Worm (Caenorhabditis elegans) whole organism, young adult: ENCODE results near the gene msp-45.

Experiments
- B0019.2 ChIP-seq: fragments of 200-800 bp; sonication (Bioruptor generic); conservative IDR thresholded peaks from 2 replicates; pipeline ENCODE4 v1.3.6; 2022; ENCODE audit warnings: missing genetic modification reagents, missing genetic modification characterization, missing compliant biosample characterization
- C17E4.6 ChIP-seq: fragments of 200-800 bp; sonication (Bioruptor generic); IDR thresholded peaks from 2 replicates; pipeline ENCODE4 v1.3.6; 2022; ENCODE audit warnings: missing genetic modification reagents, missing genetic modification characterization, missing compliant biosample characterization
- D2030.7 ChIP-seq: fragments of 200-800 bp; sonication (Bioruptor generic); IDR thresholded peaks from 2 replicates; pipeline ENCODE4 v1.3.6; 2022; ENCODE audit warnings: missing genetic modification reagents, missing genetic modification characterization, missing compliant biosample characterization
- F10E7.11 ChIP-seq: sonication (generic microtip); optimal IDR thresholded peaks from 2 replicates; lab custom pipeline; 2017; ENCODE audit warnings: mild to moderate bottlenecking, missing genetic modification characterization, moderate library complexity, missing compliant biosample characterization
- F22D6.2 ChIP-seq: sonication (generic microtip); optimal IDR thresholded peaks from 2 replicates; lab custom pipeline; 2016; ENCODE audit warnings: mild to moderate bottlenecking, missing genetic modification characterization, missing compliant biosample characterization
- F23B12.7 ChIP-seq: sonication (generic microtip); optimal IDR thresholded peaks from 2 replicates; lab custom pipeline; 2017; ENCODE audit warnings: missing genetic modification characterization, mild to moderate bottlenecking, missing compliant biosample characterization, antibody characterized with exemption, moderate library complexity; ENCODE audit not compliant: insufficient read depth
- F39B2.1 ChIP-seq: fragments of 200-800 bp; sonication (Bioruptor generic); IDR thresholded peaks from 2 replicates; pipeline ENCODE4 v1.3.6; 2022; ENCODE audit warnings: missing genetic modification reagents, missing genetic modification characterization, missing compliant biosample characterization
- Y53F4B.3 ChIP-seq: fragments of 200-800 bp; sonication (Bioruptor generic); IDR thresholded peaks from 2 replicates; pipeline ENCODE4 v1.3.6; 2022; ENCODE audit warnings: missing genetic modification reagents, missing genetic modification characterization, missing compliant biosample characterization
- Y53G8AR.9 ChIP-seq: fragments of 200-800 bp; sonication (Bioruptor generic); conservative IDR thresholded peaks from 2 replicates; pipeline ENCODE4 v1.3.6; 2022; ENCODE audit warnings: missing genetic modification reagents, missing genetic modification characterization, missing compliant biosample characterization
- aptf-3 ChIP-seq: fragments of 200-800 bp; sonication (Bioruptor generic); IDR thresholded peaks from 2 replicates; pipeline ENCODE4 v1.3.6; 2022; ENCODE audit warnings: missing genetic modification characterization, missing compliant biosample characterization
- attf-3 ChIP-seq: fragments of 200-800 bp; sonication (Bioruptor generic); conservative IDR thresholded peaks from 2 replicates; pipeline ENCODE4 v1.3.6; 2022; ENCODE audit warnings: missing genetic modification reagents, missing genetic modification characterization, missing compliant biosample characterization
- cebp-1 ChIP-seq, 2 experiments: fragments of 200-800 bp in 1 of 2; sonication (Bioruptor generic) in 1 of 2; sonication (generic microtip) in 1 of 2; IDR thresholded peaks in 1 of 2; optimal IDR thresholded peaks in 1 of 2; 2 replicates each; pipeline versions ENCODE4 v1.3.6 to Lab custom; 2017 to 2022; ENCODE audit warnings: missing compliant biosample characterization in 2 of 2, missing genetic modification characterization in 2 of 2, mild to moderate bottlenecking in 1 of 2, missing genetic modification reagents in 1 of 2, moderate library complexity in 1 of 2
- ceh-58 ChIP-seq: fragments of 200-800 bp; sonication (Bioruptor generic); IDR thresholded peaks from 2 replicates; pipeline ENCODE4 v1.3.6; 2022; ENCODE audit warnings: missing genetic modification characterization, missing compliant biosample characterization
- egrh-3 ChIP-seq: fragments of 200-800 bp; sonication (Bioruptor generic); IDR thresholded peaks from 2 replicates; pipeline ENCODE4 v1.3.6; 2022; ENCODE audit warnings: missing genetic modification reagents, missing genetic modification characterization, missing compliant biosample characterization
- ets-4 ChIP-seq: fragments of 200-800 bp; sonication (Bioruptor generic); optimal IDR thresholded peaks from 2 replicates; lab custom pipeline; 2018; ENCODE audit warnings: mild to moderate bottlenecking, missing genetic modification characterization, missing compliant biosample characterization
- fkh-3 ChIP-seq: sonication (generic microtip); optimal IDR thresholded peaks from 2 replicates; lab custom pipeline; 2016; ENCODE audit warnings: mild to moderate bottlenecking, missing genetic modification characterization, missing compliant biosample characterization
- hrde-1 ChIP-seq: sonication (generic microtip); optimal IDR thresholded peaks from 2 replicates; lab custom pipeline; 2016; ENCODE audit warnings: missing genetic modification characterization, mild to moderate bottlenecking, missing compliant biosample characterization, moderate library complexity, missing genotype, missing genetic modification reagents, borderline replicate concordance
- hsf-1 ChIP-seq: fragments of 200-800 bp; sonication (Bioruptor generic); IDR thresholded peaks from 2 replicates; pipeline ENCODE4 v1.3.6; 2022; ENCODE audit warnings: missing genetic modification reagents, missing genetic modification characterization, missing compliant biosample characterization
- lag-1 ChIP-seq: fragments of 200-800 bp; sonication (Bioruptor generic); IDR thresholded peaks from 2 replicates; pipeline ENCODE4 v1.3.6; 2022; ENCODE audit warnings: missing genetic modification reagents, missing genetic modification characterization, missing compliant biosample characterization
- let-526 ChIP-seq: fragments of 200-800 bp; sonication (Bioruptor generic); IDR thresholded peaks from 2 replicates; pipeline ENCODE4 v1.3.6; 2022; ENCODE audit warnings: missing genetic modification reagents, missing genetic modification characterization, missing compliant biosample characterization
- lin-26 ChIP-seq: fragments of 200-800 bp; sonication (Bioruptor generic); IDR thresholded peaks from 2 replicates; pipeline ENCODE4 v1.3.6; 2022; ENCODE audit warnings: missing genetic modification reagents, missing genetic modification characterization, missing compliant biosample characterization
- lin-54 ChIP-seq: fragments of 200-800 bp; sonication (Bioruptor generic); optimal IDR thresholded peaks from 2 replicates; lab custom pipeline; 2018; ENCODE audit warnings: mild to moderate bottlenecking, missing genetic modification characterization, missing compliant biosample characterization
- madf-3 ChIP-seq: fragments of 200-800 bp; sonication (Bioruptor generic); IDR thresholded peaks from 2 replicates; pipeline ENCODE4 v1.3.6; 2022; ENCODE audit warnings: missing genetic modification reagents, missing genetic modification characterization, missing compliant biosample characterization
- madf-8 ChIP-seq: fragments of 200-800 bp; sonication (Bioruptor generic); conservative IDR thresholded peaks from 2 replicates; pipeline ENCODE4 v1.3.6; 2022; ENCODE audit warnings: missing genetic modification reagents, missing genetic modification characterization, missing compliant biosample characterization
- mes-4 ChIP-seq: sonication (generic microtip); optimal IDR thresholded peaks from 2 replicates; lab custom pipeline; 2016; ENCODE audit warnings: missing genotype, missing genetic modification characterization, missing compliant biosample characterization
- mxl-1 ChIP-seq: sonication (generic microtip); optimal IDR thresholded peaks from 2 replicates; lab custom pipeline; 2016; ENCODE audit warnings: missing genetic modification characterization, missing compliant biosample characterization
- nfya-2 ChIP-seq: fragments of 200-800 bp; sonication (Bioruptor generic); IDR thresholded peaks from 2 replicates; pipeline ENCODE4 v1.3.6; 2022; ENCODE audit warnings: missing genetic modification reagents, missing genetic modification characterization, missing compliant biosample characterization
- nhr-179 ChIP-seq: sonication (generic microtip); optimal IDR thresholded peaks from 2 replicates; lab custom pipeline; 2016; ENCODE audit warnings: mild to moderate bottlenecking, missing genetic modification characterization, missing compliant biosample characterization
- nhr-27 ChIP-seq: fragments of 200-800 bp; sonication (Bioruptor generic); optimal IDR thresholded peaks from 2 replicates; lab custom pipeline; 2018; ENCODE audit warnings: mild to moderate bottlenecking, missing genetic modification characterization, moderate library complexity, missing compliant biosample characterization
- pbrm-1 ChIP-seq: fragments of 200-800 bp; sonication (Bioruptor generic); IDR thresholded peaks from 2 replicates; pipeline ENCODE4 v1.3.6; 2022; ENCODE audit warnings: missing genetic modification reagents, missing genetic modification characterization, missing compliant biosample characterization
- repo-1 ChIP-seq: sonication (generic microtip); optimal IDR thresholded peaks from 2 replicates; lab custom pipeline; 2017; ENCODE audit warnings: mild to moderate bottlenecking, missing genetic modification characterization, missing compliant biosample characterization
- snpc-3.4 ChIP-seq: sonication (generic microtip); optimal IDR thresholded peaks from 2 replicates; lab custom pipeline; 2017; ENCODE audit warnings: missing genetic modification characterization, mild to moderate bottlenecking, missing compliant biosample characterization, antibody characterized with exemption, moderate library complexity, missing genotype, missing genetic modification reagents
- sptf-2 ChIP-seq: fragments of 200-800 bp; sonication (Bioruptor generic); optimal IDR thresholded peaks from 2 replicates; lab custom pipeline; 2018; ENCODE audit warnings: mild to moderate bottlenecking, missing genetic modification characterization, missing compliant biosample characterization
- tbx-9 ChIP-seq: sonication (generic microtip); optimal IDR thresholded peaks from 2 replicates; lab custom pipeline; 2016; ENCODE audit warnings: borderline replicate concordance, missing genetic modification characterization, inconsistent platforms, missing compliant biosample characterization
- ztf-18 ChIP-seq: sonication (generic microtip); optimal IDR thresholded peaks from 2 replicates; lab custom pipeline; 2016; ENCODE audit warnings: missing genotype, mild to moderate bottlenecking, missing genetic modification characterization, missing compliant biosample characterization

msp-45 gene

DNA sequence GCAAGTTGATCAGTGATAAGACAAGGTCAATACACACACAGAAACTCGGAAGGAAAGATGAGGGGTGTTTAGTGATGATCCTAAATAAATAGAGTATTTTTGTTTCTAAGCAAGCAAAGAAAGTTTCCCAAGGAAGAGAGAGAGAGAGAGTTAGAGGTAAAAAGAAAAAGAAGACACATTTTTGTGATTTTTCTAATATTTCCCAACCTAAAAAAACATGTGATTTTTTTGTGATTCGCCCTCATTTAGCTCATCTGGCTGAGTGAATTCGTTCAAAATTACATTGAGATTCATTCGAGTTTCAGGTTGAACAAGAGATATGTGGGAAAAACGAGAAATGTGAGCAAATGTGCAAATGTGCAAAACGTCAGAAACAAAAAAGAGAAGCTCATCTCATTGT, 6.1 kb downstream of the msp-45 start, which contains the start of gene srb-16:
Gene srb-16 (minus strand): TSS at position 101 of the 400 bp plus-strand sequence.
- TF ChIP-seq F10E7.11, result no peak
- no peak for TF ChIP-seq B0019.2 (GFP tag; lab: Robert Waterston, UW)
- TF ChIP-seq ceh-58, result no peak
- no peak for TF ChIP-seq egrh-3 (GFP tag; lab: Robert Waterston, UW)
- TF ChIP-seq F39B2.1 (GFP tag; lab: Robert Waterston, UW), result no peak
- TF ChIP-seq attf-3 (GFP tag; lab: Robert Waterston, UW), result no peak
- TF ChIP-seq sptf-2 (GFP tag; lab: Kevin White, UChicago), result no peak
- TF ChIP-seq pbrm-1 (GFP tag; lab: Robert Waterston, UW), result no peak
- TF ChIP-seq nhr-179 (tag; lab: Kevin White, UChicago), result no peak

DNA sequence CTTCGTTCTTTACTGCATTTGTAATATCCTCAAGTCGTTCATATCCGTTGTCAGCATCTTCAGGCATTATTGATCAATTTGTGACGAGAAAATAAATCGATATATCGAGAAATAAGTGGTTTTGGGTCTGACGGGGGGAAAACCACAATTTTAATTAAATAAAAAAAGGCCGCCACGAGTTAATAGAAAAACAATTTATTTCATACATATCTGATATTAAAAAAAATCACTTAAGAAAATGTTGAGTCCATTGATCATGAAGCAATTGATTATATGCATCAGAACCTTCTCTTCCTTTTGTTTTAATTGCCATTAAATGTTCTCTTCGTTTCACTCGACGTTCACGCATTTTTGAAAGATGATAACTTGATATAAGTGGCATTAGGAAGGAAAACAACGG, 8.5 kb downstream of the msp-45 start, which contains the start of gene F58A6.5:
Gene F58A6.5 (minus strand): TSS at position 101 of the 400 bp plus-strand sequence.
- no peak for TF ChIP-seq snpc-3.4 (tag; lab: Kevin White, UChicago)
- TF ChIP-seq let-526 (GFP tag; lab: Robert Waterston, UW), result no peak
- no peak for TF ChIP-seq aptf-3 (GFP tag; lab: Robert Waterston, UW)
- TF ChIP-seq ztf-18 (tag; lab: Kevin White, UChicago), result no peak
- no peak for TF ChIP-seq F23B12.7 (tag; lab: Kevin White, UChicago)
- no peak for TF ChIP-seq D2030.7 (GFP tag; lab: Robert Waterston, UW)
- no peak for TF ChIP-seq Y53G8AR.9
- TF ChIP-seq hrde-1 (tag; lab: Kevin White, UChicago), result no peak
- TF ChIP-seq Y53F4B.3 (GFP tag; lab: Robert Waterston, UW), result no peak
- no peak for TF ChIP-seq lag-1 (GFP tag; lab: Robert Waterston, UW)
- TF ChIP-seq mxl-1 (tag; lab: Kevin White, UChicago), result no peak

- TF ChIP-seq cebp-1 (GFP tag; IDR thresholded peaks at IDR 0.05; lab: Robert Waterston, UW), result no peak
- TF ChIP-seq cebp-1 (tag; optimal IDR thresholded peaks at IDR 0.05; lab: Kevin White, UChicago), result no peak
- TF ChIP-seq aptf-3 (GFP tag; lab: Robert Waterston, UW), result no peak
- no peak for TF ChIP-seq Y53G8AR.9
- no peak for TF ChIP-seq F22D6.2
- TF ChIP-seq lin-26 (GFP tag; lab: Robert Waterston, UW), result no peak
- no peak for TF ChIP-seq mes-4 (tag; lab: Kevin White, UChicago)
- TF ChIP-seq repo-1, result no peak
- no peak for TF ChIP-seq tbx-9
- TF ChIP-seq nhr-27 (tag; lab: Kevin White, UChicago), result no peak
- no peak for TF ChIP-seq fkh-3 (tag; lab: Kevin White, UChicago)
- no peak for TF ChIP-seq hsf-1 (GFP tag; lab: Robert Waterston, UW)
- TF ChIP-seq C17E4.6 (GFP tag; lab: Robert Waterston, UW), result no peak
- TF ChIP-seq lin-54 (GFP tag; lab: Kevin White, UChicago), result no peak
- no peak for TF ChIP-seq madf-3 (GFP tag; lab: Robert Waterston, UW)
- TF ChIP-seq madf-8 (GFP tag; lab: Robert Waterston, UW), result no peak
- TF ChIP-seq nfya-2, result no peak
- TF ChIP-seq ets-4, result no peak
Observed at ce11 chrII:5142619-5143018, 14.3 kb downstream of the msp-45 start, which contains the start of gene F58A6.1. TSS of gene F58A6.1 (plus strand) at chrII:5142919.
